Fruit fly (Drosophila melanogaster) whole organism, prepupa: ENCODE measurements around the gene CG6071.

Experiments used
- Blimp-1 ChIP-seq: fragments of 200-800 bp; sonication (Bioruptor generic); optimal IDR thresholded peaks from 3 replicates; lab custom pipeline; 2017; ENCODE audit warnings: missing biosample characterization, missing genetic modification characterization, mild to moderate bottlenecking, moderate library complexity, missing genetic modification reagents
- CG11294 ChIP-seq: fragments of 200-800 bp; sonication (Bioruptor generic); IDR thresholded peaks from 2 replicates; pipeline ENCODE4 v1.3.6; 2022; ENCODE audit warnings: missing biosample characterization, missing genetic modification characterization
- CG11762 ChIP-seq: fragments of 200-800 bp; sonication (Bioruptor generic); optimal IDR thresholded peaks from 3 replicates; lab custom pipeline; 2016; ENCODE audit warnings: missing biosample characterization, missing genetic modification characterization; ENCODE audit not compliant: insufficient read depth
- CG1621 ChIP-seq: fragments of 200-800 bp; sonication (Bioruptor generic); optimal IDR thresholded peaks from 3 replicates; lab custom pipeline; 2018; ENCODE audit warnings: missing biosample characterization, mild to moderate bottlenecking, missing genetic modification characterization
- CG3032 ChIP-seq: fragments of 200-800 bp; optimal IDR thresholded peaks from 2 replicates; lab custom pipeline; 2019; ENCODE audit warnings: missing biosample characterization, mild to moderate bottlenecking, missing genetic modification characterization, moderate library complexity
- CG31627 ChIP-seq: fragments of 200-800 bp; sonication (Bioruptor generic); optimal IDR thresholded peaks from 3 replicates; lab custom pipeline; 2016; ENCODE audit warnings: missing biosample characterization, missing genetic modification characterization
- CG32006 ChIP-seq: fragments of 200-800 bp; sonication (Bioruptor generic); optimal IDR thresholded peaks from 3 replicates; lab custom pipeline; 2017; ENCODE audit warnings: missing biosample characterization, mild to moderate bottlenecking, missing genetic modification characterization
- CG3919 ChIP-seq: fragments of 200-800 bp; sonication (Bioruptor generic); optimal IDR thresholded peaks from 3 replicates; lab custom pipeline; 2016; ENCODE audit warnings: missing biosample characterization, missing genetic modification characterization
- CG6163 ChIP-seq: fragments of 200-800 bp; sonication (Bioruptor generic); IDR thresholded peaks from 3 replicates; pipeline ENCODE4 v1.3.6; 2022; ENCODE audit warnings: missing biosample characterization, missing genetic modification characterization
- CG6276 ChIP-seq: fragments of 200-800 bp; sonication (Bioruptor generic); optimal IDR thresholded peaks from 2 replicates; lab custom pipeline; 2017; ENCODE audit warnings: missing biosample characterization, mild to moderate bottlenecking, missing genetic modification characterization
- CG6792 ChIP-seq: fragments of 200-800 bp; sonication (Bioruptor generic); optimal IDR thresholded peaks from 3 replicates; lab custom pipeline; 2016; ENCODE audit warnings: missing biosample characterization, missing genetic modification characterization
- CG8119 ChIP-seq: fragments of 200-800 bp; sonication (Bioruptor generic); IDR thresholded peaks from 3 replicates; pipeline ENCODE4 v1.3.6; 2022; ENCODE audit warnings: missing biosample characterization, missing genetic modification characterization
- CG9139 ChIP-seq: fragments of 200-800 bp; sonication (Bioruptor generic); optimal IDR thresholded peaks from 3 replicates; lab custom pipeline; 2017; ENCODE audit warnings: missing biosample characterization, mild to moderate bottlenecking, missing genetic modification characterization
- Eip75B ChIP-seq: fragments of 200-800 bp; sonication (Bioruptor generic); optimal IDR thresholded peaks from 3 replicates; lab custom pipeline; 2016; ENCODE audit warnings: missing biosample characterization, missing genetic modification characterization
- Eip78C ChIP-seq: fragments of 200-800 bp; sonication (Bioruptor generic); peaks from one replicate; lab custom pipeline; 2016; ENCODE audit warnings: missing biosample characterization, missing genetic modification characterization
- Eip93F ChIP-seq: fragments of 200-800 bp; sonication (Bioruptor generic); optimal IDR thresholded peaks from 2 replicates; lab custom pipeline; 2016; ENCODE audit warnings: missing biosample characterization, mild to moderate bottlenecking, missing genetic modification characterization
- Ets21C ChIP-seq: fragments of 200-800 bp; sonication (Bioruptor generic); optimal IDR thresholded peaks from 3 replicates; lab custom pipeline; 2016; ENCODE audit warnings: missing biosample characterization, missing genetic modification characterization
- Hr39 ChIP-seq: fragments of 200-800 bp; sonication (Bioruptor generic); optimal IDR thresholded peaks from 2 replicates; lab custom pipeline; 2016; ENCODE audit warnings: missing biosample characterization, missing genetic modification characterization
- Hr4 ChIP-seq: fragments of 200-800 bp; sonication (Bioruptor generic); optimal IDR thresholded peaks from 3 replicates; lab custom pipeline; 2016; ENCODE audit warnings: missing biosample characterization, missing genetic modification characterization
- Lpt ChIP-seq: fragments of 200-800 bp; sonication (Bioruptor generic); optimal IDR thresholded peaks from 3 replicates; lab custom pipeline; 2016; ENCODE audit warnings: missing biosample characterization, missing genetic modification characterization
- Met ChIP-seq: fragments of 200-800 bp; sonication (Bioruptor generic); optimal IDR thresholded peaks from 3 replicates; lab custom pipeline; 2016; ENCODE audit warnings: missing biosample characterization, missing genetic modification characterization
- OdsH ChIP-seq: fragments of 200-800 bp; sonication (Bioruptor generic); optimal IDR thresholded peaks from 3 replicates; lab custom pipeline; 2016; ENCODE audit warnings: missing biosample characterization, missing genetic modification characterization
- Smox ChIP-seq: fragments of 200-800 bp; sonication (Bioruptor generic); optimal IDR thresholded peaks from 3 replicates; lab custom pipeline; 2016; ENCODE audit warnings: missing biosample characterization, missing genetic modification characterization
- Sox102F ChIP-seq: fragments of 200-800 bp; sonication (Bioruptor generic); optimal IDR thresholded peaks from 2 replicates; lab custom pipeline; 2016; ENCODE audit warnings: missing biosample characterization, mild to moderate bottlenecking, missing genetic modification characterization
- Sox14 ChIP-seq: fragments of 200-800 bp; sonication (Bioruptor generic); optimal IDR thresholded peaks from 3 replicates; lab custom pipeline; 2016; ENCODE audit warnings: missing biosample characterization, missing genetic modification characterization
- Sox15 ChIP-seq: fragments of 200-800 bp; sonication (Bioruptor generic); optimal IDR thresholded peaks from 3 replicates; lab custom pipeline; 2016; ENCODE audit warnings: missing biosample characterization, missing genetic modification characterization
- achi ChIP-seq: fragments of 200-800 bp; sonication (Bioruptor generic); optimal IDR thresholded peaks from 3 replicates; lab custom pipeline; 2016; ENCODE audit warnings: missing biosample characterization, missing genetic modification characterization
- acj6 ChIP-seq: fragments of 200-800 bp; sonication (Bioruptor generic); optimal IDR thresholded peaks from 3 replicates; lab custom pipeline; 2016; ENCODE audit warnings: missing biosample characterization, missing genetic modification characterization
- dac ChIP-seq: fragments of 200-800 bp; sonication (Bioruptor generic); optimal IDR thresholded peaks from 2 replicates; lab custom pipeline; 2017; ENCODE audit warnings: missing biosample characterization, mild to moderate bottlenecking, missing genetic modification characterization
- dsx ChIP-seq: fragments of 200-800 bp; optimal IDR thresholded peaks from 3 replicates; lab custom pipeline; 2019; ENCODE audit warnings: missing biosample characterization, mild to moderate bottlenecking, missing genetic modification characterization, moderate library complexity; ENCODE audit not compliant: poor library complexity, severe bottlenecking
- eg ChIP-seq: fragments of 200-800 bp; sonication (Bioruptor generic); IDR thresholded peaks from 3 replicates; pipeline ENCODE4 v1.3.6; 2022; ENCODE audit warnings: missing biosample characterization, missing genetic modification characterization
- esn ChIP-seq: fragments of 200-800 bp; sonication (Bioruptor generic); optimal IDR thresholded peaks from 2 replicates; lab custom pipeline; 2016; ENCODE audit warnings: missing biosample characterization, mild to moderate bottlenecking, missing genetic modification characterization, moderate library complexity
- fd85E ChIP-seq: fragments of 200-800 bp; sonication (Bioruptor generic); optimal IDR thresholded peaks from 3 replicates; lab custom pipeline; 2016; ENCODE audit warnings: missing biosample characterization, missing genetic modification characterization
- fkh ChIP-seq: fragments of 200-800 bp; sonication (Bioruptor generic); optimal IDR thresholded peaks from 3 replicates; lab custom pipeline; 2017; ENCODE audit warnings: missing biosample characterization, mild to moderate bottlenecking, missing genetic modification characterization, moderate library complexity
- net ChIP-seq: fragments of 200-800 bp; sonication (Bioruptor generic); optimal IDR thresholded peaks from 3 replicates; lab custom pipeline; 2016; ENCODE audit warnings: missing biosample characterization, missing genetic modification characterization
- pdm3 ChIP-seq: fragments of 200-800 bp; sonication (Bioruptor generic); optimal IDR thresholded peaks from 3 replicates; lab custom pipeline; 2016; ENCODE audit warnings: missing biosample characterization, missing genetic modification characterization
- ss ChIP-seq, 2 experiments: fragments of 200-800 bp; sonication (Bioruptor generic); optimal IDR thresholded peaks; 2 replicates in 1 of 2; 3 replicates in 1 of 2; lab custom pipeline; 2017 to 2018; ENCODE audit warnings: mild to moderate bottlenecking in 2 of 2, missing biosample characterization in 2 of 2, missing genetic modification characterization in 2 of 2, moderate library complexity in 1 of 2
- svp ChIP-seq: fragments of 200-800 bp; sonication (Bioruptor generic); peaks from one replicate; lab custom pipeline; 2016; ENCODE audit warnings: missing biosample characterization, missing genetic modification characterization
- topi ChIP-seq: fragments of 200-800 bp; sonication (Bioruptor generic); optimal IDR thresholded peaks from 3 replicates; lab custom pipeline; 2016; ENCODE audit warnings: missing biosample characterization, missing genetic modification characterization

Gene CG6071

DNA sequence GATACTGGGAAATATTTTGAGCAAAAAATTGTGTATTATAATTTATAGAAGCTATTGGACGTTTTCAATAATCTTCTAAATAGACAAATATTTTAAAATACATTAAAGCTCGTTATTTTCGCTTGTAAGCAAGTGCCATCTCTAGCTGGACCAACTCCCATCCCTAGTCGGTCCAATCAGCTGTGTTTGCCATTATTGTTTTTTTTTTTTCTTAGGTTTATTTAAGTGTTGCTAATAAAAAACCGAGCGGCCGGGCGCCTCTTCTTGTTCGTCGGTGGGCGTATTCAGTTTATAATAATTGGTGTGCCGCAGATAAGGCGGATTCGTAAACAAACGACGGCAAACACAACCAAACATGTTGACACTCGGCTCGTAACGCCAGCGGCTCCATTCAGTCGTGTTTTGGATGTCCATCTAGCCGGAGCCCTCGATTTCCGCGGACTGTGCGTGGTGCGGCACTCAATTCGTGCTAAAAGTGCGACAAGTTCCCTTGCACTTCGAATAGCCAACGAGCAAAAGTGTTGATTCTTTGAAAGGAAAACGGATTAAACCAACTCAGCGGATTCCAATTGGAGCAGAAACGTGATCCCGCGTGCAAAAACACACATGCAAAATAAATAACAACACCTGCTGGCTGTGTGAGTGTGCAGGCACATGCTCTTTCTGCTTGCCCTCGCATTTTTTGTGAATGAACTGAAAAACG, 38.1 kb upstream of the CG6071 start, which contains the start of gene Sugb (continued):
- TF ChIP-seq Sox14 (peak; percentile 74), acj6 (GFP tag; lab: Kevin White, UChicago) (peak; percentile 68), Smox (GFP tag; lab: Kevin White, UChicago) (no peak)

DNA sequence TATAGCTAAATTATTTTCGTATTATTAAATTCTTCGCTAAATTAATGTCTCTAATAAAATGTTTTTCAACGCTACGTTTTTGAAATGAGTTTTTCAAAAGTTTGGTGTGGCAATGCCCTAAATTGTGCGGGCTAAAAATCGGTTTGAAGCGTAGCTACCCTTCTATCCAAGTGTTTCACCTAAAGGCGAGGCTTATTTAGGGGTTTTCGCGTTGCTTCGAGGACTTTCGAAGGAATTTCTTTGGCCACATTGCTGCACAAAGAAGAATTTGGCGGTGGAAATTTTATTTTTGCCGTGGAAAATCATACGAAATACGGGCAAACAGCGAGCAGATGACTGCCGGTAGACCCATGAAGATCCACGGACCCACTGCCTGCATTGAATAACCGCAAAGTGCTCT, 36.0 kb upstream of the CG6071 start, which contains the start of gene TfIIEalpha:
TfIIEalpha (plus strand) TSS at position 245 of the 400 bp plus-strand sequence.
- TF ChIP-seq Sox14, result peak; percentile 87
- peak; percentile 25 for TF ChIP-seq CG3032 (tag; lab: Kevin White, UChicago)
- TF ChIP-seq topi (GFP tag; lab: Kevin White, UChicago), result peak; percentile 20
- TF ChIP-seq CG9139 (GFP tag; lab: Kevin White, UChicago), result no peak
- peak; percentile 55 for TF ChIP-seq svp (GFP tag; lab: Kevin White, UChicago)

DNA sequence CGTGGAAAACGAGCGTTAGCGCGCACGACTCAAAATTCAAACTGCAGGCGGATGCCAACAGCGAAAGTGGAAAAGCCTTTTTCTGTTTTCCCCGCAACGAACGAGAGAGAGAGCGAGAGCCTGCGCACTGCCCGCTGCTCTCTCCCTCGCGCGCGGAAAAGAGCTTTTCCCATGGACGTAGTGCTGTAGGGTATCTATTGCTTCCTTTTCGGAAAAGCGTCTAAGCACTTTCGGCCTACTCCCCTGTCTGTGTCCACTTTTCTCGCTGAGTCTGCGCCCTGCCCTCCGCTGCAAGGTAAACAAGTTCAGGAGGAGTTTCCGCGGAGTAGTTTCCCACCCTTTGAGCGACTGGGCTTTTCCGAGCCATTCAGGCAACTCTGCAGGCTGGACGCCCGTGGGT, 34.5 kb upstream of the CG6071 start, which contains the start of gene CG32085:
CG32085 (minus strand) TSS at position 47 of the 400 bp plus-strand sequence.
- TF ChIP-seq dac (GFP tag; lab: Kevin White, UChicago) (no peak), Eip93F (no peak), CG1621 (tag; lab: Kevin White, UChicago) (no peak), Sox15 (GFP tag; lab: Kevin White, UChicago) (no peak), CG11294 (GFP tag; lab: Robert Waterston, UW) (peak; percentile 62; the same call in 1 of the 2 replicates), net (GFP tag; lab: Kevin White, UChicago) (peak; percentile 28), ss (GFP tag; optimal IDR thresholded peaks at IDR 0.05; lab: Kevin White, UChicago) (peak; percentile 12 to 22), acj6 (GFP tag; lab: Kevin White, UChicago) (peak; percentile 10), Blimp-1 (GFP tag; lab: Kevin White, UChicago) (no peak), Eip78C (GFP tag; lab: Kevin White, UChicago) (peak; percentile 70), Sox102F (no peak), Met (no peak), Hr4 (GFP tag; lab: Kevin White, UChicago) (peak; percentile 44), Eip75B (peak; percentile 18), esn (GFP tag; lab: Kevin White, UChicago) (no peak), CG3919 (peak; percentile 61), CG32006 (GFP tag; lab: Kevin White, UChicago) (peak; percentile 37), OdsH (GFP tag; lab: Kevin White, UChicago) (peak; percentile 18), CG6792 (GFP tag; lab: Kevin White, UChicago) (peak; percentile 6), CG3032 (tag; lab: Kevin White, UChicago) (no peak), pdm3 (peak; percentile 32), dsx (no peak), svp (GFP tag; lab: Kevin White, UChicago) (peak; percentile 36), achi (GFP tag; lab: Kevin White, UChicago) (peak; percentile 19), fd85E (no peak), CG6163 (GFP tag; lab: Robert Waterston, UW) (peak; percentile 71; the same call in 2 of the 3 replicates), CG8119 (peak; percentile 38; the same call in 1 of the 3 replicates), eg (GFP tag; lab: Robert Waterston, UW) (peak; percentile 72; the same call in 2 of the 3 replicates), CG11762 (no peak), fkh (GFP tag; lab: Kevin White, UChicago) (no peak)

- no peak for TF ChIP-seq CG6276 (GFP tag; lab: Kevin White, UChicago)
- TF ChIP-seq Lpt (GFP tag; lab: Kevin White, UChicago), result no peak
- TF ChIP-seq eg (GFP tag; lab: Robert Waterston, UW), result no peak
- no peak for TF ChIP-seq Hr39 (GFP tag; lab: Kevin White, UChicago)
- TF ChIP-seq Ets21C (GFP tag; lab: Kevin White, UChicago), result no peak
- TF ChIP-seq CG31627, result no peak
- no peak for TF ChIP-seq CG3032 (tag; lab: Kevin White, UChicago)
- TF ChIP-seq Eip75B, result no peak
- TF ChIP-seq, all 60 proteins: peak for 0
These were observed 32.5 kb upstream of the CG6071 start for dm6 chr3L:11678313-11678817.
